Worm (Caenorhabditis elegans): ENCODE results near the gene T15B12.1.

T15B12.1 gene

ce11 chrIII:5321661-5322060, 33.7 kb downstream of the T15B12.1 start, which contains the start of gene F52C9.3:
Gene F52C9.3, plus strand, starts transcription at chrIII:5321885.
- TF ChIP-seq ham-2 (GFP tag; optimal IDR thresholded peaks at IDR 0.05) (no peak), unc-120 (tag; optimal IDR thresholded peaks at IDR 0.05; ENCODE audit: poor library complexity, severe bottlenecking) (no peak), snpc-4 (tag; optimal IDR thresholded peaks at IDR 0.05) (no peak), nhr-28 (tag; optimal IDR thresholded peaks at IDR 0.05) (no peak), ces-1 (GFP tag; optimal IDR thresholded peaks at IDR 0.05) (no peak)

- no peak for TF ChIP-seq sem-2 (GFP tag; optimal IDR thresholded peaks at IDR 0.05)
Measured at ce11 chrIII:5326323-5326722, 38.3 kb downstream of the T15B12.1 start, which contains the start of gene sorf-2. Gene sorf-2, plus strand, starts transcription at chrIII:5326623.

ce11 chrIII:5329372-5329771, 41.4 kb downstream of the T15B12.1 start:
- no peak for TF ChIP-seq mep-1 (tag; optimal IDR thresholded peaks at IDR 0.05)
- no peak for TF ChIP-seq zip-8 (tag; optimal IDR thresholded peaks at IDR 0.05)
- TF ChIP-seq drap-1 (GFP tag; optimal IDR thresholded peaks at IDR 0.05): no peak
- TF ChIP-seq elt-1 (tag; optimal IDR thresholded peaks at IDR 0.05; ENCODE audit: borderline replicate concordance, insufficient read depth): no peak
- no peak for TF ChIP-seq ceh-39 (tag; optimal IDR thresholded peaks at IDR 0.05)
- no peak for TF ChIP-seq blmp-1 (tag; optimal IDR thresholded peaks at IDR 0.05)
- TF ChIP-seq nhr-237 (tag; optimal IDR thresholded peaks at IDR 0.05): no peak
- TF ChIP-seq ceh-83 (GFP tag; optimal IDR thresholded peaks at IDR 0.05): no peak
- TF ChIP-seq ham-2 (GFP tag; optimal IDR thresholded peaks at IDR 0.05): no peak
- no peak for TF ChIP-seq flh-1 (GFP tag; optimal IDR thresholded peaks at IDR 0.05)

- no peak for TF ChIP-seq mls-2 (tag; optimal IDR thresholded peaks at IDR 0.05)
- peak; percentile 20 for TF ChIP-seq unc-120 (tag; optimal IDR thresholded peaks at IDR 0.05; ENCODE audit: poor library complexity, severe bottlenecking)
- TF ChIP-seq lsy-2 (tag; optimal IDR thresholded peaks at IDR 0.05): no peak
- peak; percentile 9 for TF ChIP-seq hlh-1 (tag; optimal IDR thresholded peaks at IDR 0.05)
- TF ChIP-seq ham-2 (GFP tag; optimal IDR thresholded peaks at IDR 0.05): no peak
Measured at ce11 chrIII:5334517-5335049, 46.6 kb downstream of the T15B12.1 start.

ce11 chrIII:5338787-5339186, 50.8 kb downstream of the T15B12.1 start:
- TF ChIP-seq blmp-1 (tag; optimal IDR thresholded peaks at IDR 0.05) (no peak), elt-1 (tag; optimal IDR thresholded peaks at IDR 0.05; ENCODE audit: borderline replicate concordance, insufficient read depth) (no peak), nhr-28 (tag; optimal IDR thresholded peaks at IDR 0.05) (no peak), ceh-39 (tag; optimal IDR thresholded peaks at IDR 0.05) (no peak), mab-5 (tag; optimal IDR thresholded peaks at IDR 0.05) (no peak), lsy-2 (tag; optimal IDR thresholded peaks at IDR 0.05) (no peak), ceh-43 (GFP tag; optimal IDR thresholded peaks at IDR 0.05) (no peak), flh-1 (GFP tag; optimal IDR thresholded peaks at IDR 0.05) (no peak), ceh-83 (GFP tag; optimal IDR thresholded peaks at IDR 0.05) (no peak), nhr-76 (tag; optimal IDR thresholded peaks at IDR 0.05) (no peak), bed-3 (GFP tag; optimal IDR thresholded peaks at IDR 0.05) (no peak), elt-3 (tag; optimal IDR thresholded peaks at IDR 0.05) (no peak), nhr-2 (tag; optimal IDR thresholded peaks at IDR 0.05) (no peak)

- TF ChIP-seq blmp-1 (tag; optimal IDR thresholded peaks at IDR 0.05): no peak
- no peak for TF ChIP-seq nhr-76 (tag; optimal IDR thresholded peaks at IDR 0.05)
- no peak for TF ChIP-seq tbx-8 (GFP tag; optimal IDR thresholded peaks at IDR 0.05)
- no peak for TF ChIP-seq elt-1 (tag; optimal IDR thresholded peaks at IDR 0.05; ENCODE audit: borderline replicate concordance, insufficient read depth)
- no peak for TF ChIP-seq cnd-1 (tag; optimal IDR thresholded peaks at IDR 0.05)
- no peak for TF ChIP-seq flh-1 (GFP tag; optimal IDR thresholded peaks at IDR 0.05)
- no peak for TF ChIP-seq ceh-83 (GFP tag; optimal IDR thresholded peaks at IDR 0.05)
- TF ChIP-seq sem-2 (GFP tag; optimal IDR thresholded peaks at IDR 0.05): no peak
- TF ChIP-seq lin-13 (tag; optimal IDR thresholded peaks at IDR 0.05): no peak
- no peak for TF ChIP-seq mep-1 (tag; optimal IDR thresholded peaks at IDR 0.05)
Measured at ce11 chrIII:5340530-5340929, 52.6 kb downstream of the T15B12.1 start.

- TF ChIP-seq lin-32 (GFP tag; optimal IDR thresholded peaks at IDR 0.05) (no peak), unc-39 (tag; optimal IDR thresholded peaks at IDR 0.05) (no peak)
Measured at ce11 chrIII:5341382-5341781, 53.4 kb downstream of the T15B12.1 start, which contains the start of gene ZK121.2. Gene ZK121.2, plus strand, starts transcription at chrIII:5341682.

Measured in whole organism, mixed stage, embryonic.